Worm (Caenorhabditis elegans) whole organism, early embryonic: ENCODE data around the gene gst-4.

ENCODE experiments used
- B0310.2 ChIP-seq: sonication (generic microtip); optimal IDR thresholded peaks from 2 replicates; lab custom pipeline; 2016; ENCODE audit warnings: mild to moderate bottlenecking, missing genetic modification characterization, missing compliant biosample characterization
- F13C5.2 ChIP-seq: sonication (generic microtip); optimal IDR thresholded peaks from 2 replicates; lab custom pipeline; 2017; ENCODE audit warnings: mild to moderate bottlenecking, missing genetic modification characterization, inconsistent platforms, missing compliant biosample characterization
- aly-1 ChIP-seq: sonication (generic microtip); optimal IDR thresholded peaks from 2 replicates; lab custom pipeline; 2016; ENCODE audit warnings: missing genetic modification characterization, missing compliant biosample characterization
- ama-1 ChIP-seq: fragments of 150-350 bp; optimal IDR thresholded peaks from 2 replicates; lab custom pipeline; 2014
- ceh-13 ChIP-seq: fragments of 200-800 bp; sonication (Bioruptor generic); optimal IDR thresholded peaks from 2 replicates; lab custom pipeline; 2018; ENCODE audit warnings: mild to moderate bottlenecking, missing genetic modification characterization, missing compliant biosample characterization
- ceh-36 ChIP-seq: sonication (generic microtip); optimal IDR thresholded peaks from 2 replicates; lab custom pipeline; 2016; ENCODE audit warnings: missing genetic modification characterization, inconsistent platforms, missing compliant biosample characterization
- ets-7 ChIP-seq: sonication (generic microtip); optimal IDR thresholded peaks from 2 replicates; lab custom pipeline; 2016; ENCODE audit warnings: missing genotype, missing genetic modification characterization, missing compliant biosample characterization
- flt-1 ChIP-seq: fragments of 200-800 bp; sonication (Bioruptor generic); IDR thresholded peaks from 2 replicates; pipeline ENCODE4 v1.3.6; 2022; ENCODE audit warnings: missing genetic modification characterization, missing compliant biosample characterization
- hmbx-1 ChIP-seq: sonication (generic microtip); optimal IDR thresholded peaks from 2 replicates; lab custom pipeline; 2016; ENCODE audit warnings: mild to moderate bottlenecking, missing genetic modification characterization, missing compliant biosample characterization
- hmg-4 ChIP-seq: fragments of 200-800 bp; sonication (Bioruptor generic); optimal IDR thresholded peaks from 2 replicates; lab custom pipeline; 2018; ENCODE audit warnings: mild to moderate bottlenecking, missing genetic modification characterization, missing compliant biosample characterization
- hnd-1 ChIP-seq: sonication (generic microtip); optimal IDR thresholded peaks from 2 replicates; lab custom pipeline; 2016; ENCODE audit warnings: missing genetic modification characterization, missing compliant biosample characterization
- pes-1 ChIP-seq: fragments of 200-800 bp; sonication (Bioruptor generic); IDR thresholded peaks from 2 replicates; pipeline ENCODE4 v1.3.6; 2022; ENCODE audit warnings: missing genetic modification reagents, missing genetic modification characterization, missing compliant biosample characterization
- scrt-1 ChIP-seq: fragments of 200-800 bp; sonication (Bioruptor generic); IDR thresholded peaks from 2 replicates; pipeline ENCODE4 v1.3.6; 2022; ENCODE audit warnings: missing genetic modification characterization, missing compliant biosample characterization
- sea-1 ChIP-seq: fragments of 200-800 bp; sonication (Bioruptor generic); conservative IDR thresholded peaks from 2 replicates; pipeline ENCODE4 v1.3.6; 2022; ENCODE audit warnings: missing genetic modification characterization, missing compliant biosample characterization
- tbx-11 ChIP-seq: fragments of 200-800 bp; sonication (Bioruptor generic); IDR thresholded peaks from 2 replicates; pipeline ENCODE4 v1.3.6; 2022; ENCODE audit warnings: missing genetic modification characterization, missing compliant biosample characterization
- tbx-37 ChIP-seq: fragments of 200-800 bp; sonication (Bioruptor generic); conservative IDR thresholded peaks from 2 replicates; pipeline ENCODE4 v1.3.6; 2022; ENCODE audit warnings: missing genetic modification reagents, missing genetic modification characterization, missing compliant biosample characterization
- tra-4 ChIP-seq: sonication (generic microtip); optimal IDR thresholded peaks from 2 replicates; lab custom pipeline; 2017; ENCODE audit warnings: missing genetic modification characterization, missing compliant biosample characterization

gst-4 gene

DNA sequence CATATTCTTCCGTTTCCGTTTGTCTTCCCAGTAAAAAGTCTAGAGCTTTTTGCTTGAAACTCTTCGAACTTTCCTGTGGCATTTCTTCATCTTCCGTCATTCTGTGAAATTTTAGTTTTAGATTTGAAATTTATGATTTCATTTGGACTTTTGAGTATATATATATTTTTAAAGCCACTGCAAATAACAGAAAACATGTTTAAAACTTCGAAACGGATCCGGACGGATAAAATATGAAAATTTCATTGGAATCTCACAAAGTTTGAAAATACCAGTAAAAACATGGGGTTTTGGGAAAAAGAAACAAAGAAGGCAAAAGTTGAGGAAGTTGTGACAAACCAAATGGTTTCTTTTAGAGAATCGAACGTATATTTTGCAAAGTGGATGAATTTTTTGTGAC, 6.9 kb downstream of the gst-4 start, which contains the start of gene pigs-1:
Gene pigs-1, minus strand, starts transcription at position 101 of the 400 bp plus-strand sequence.
- TF ChIP-seq ama-1 (lab: Kevin White, UChicago): no peak
- TF ChIP-seq tbx-11 (GFP tag; lab: Robert Waterston, UW): no peak
- no peak for TF ChIP-seq hmbx-1 (tag; lab: Kevin White, UChicago)
- no peak for TF ChIP-seq F13C5.2 (tag; lab: Kevin White, UChicago)
- no peak for TF ChIP-seq sea-1 (GFP tag; lab: Robert Waterston, UW)
- TF ChIP-seq hmg-4 (GFP tag; lab: Kevin White, UChicago): no peak
- TF ChIP-seq ets-7 (tag; lab: Kevin White, UChicago): no peak
- no peak for TF ChIP-seq aly-1 (tag; lab: Kevin White, UChicago)
- no peak for TF ChIP-seq tbx-37
- no peak for TF ChIP-seq ceh-36 (tag; lab: Kevin White, UChicago)
- TF ChIP-seq pes-1 (GFP tag; lab: Robert Waterston, UW): no peak
- no peak for TF ChIP-seq B0310.2 (tag; lab: Kevin White, UChicago)
- TF ChIP-seq tra-4: no peak
- no peak for TF ChIP-seq flt-1 (GFP tag; lab: Robert Waterston, UW)
- TF ChIP-seq ceh-13 (GFP tag; lab: Kevin White, UChicago): no peak
- TF ChIP-seq scrt-1: no peak

DNA sequence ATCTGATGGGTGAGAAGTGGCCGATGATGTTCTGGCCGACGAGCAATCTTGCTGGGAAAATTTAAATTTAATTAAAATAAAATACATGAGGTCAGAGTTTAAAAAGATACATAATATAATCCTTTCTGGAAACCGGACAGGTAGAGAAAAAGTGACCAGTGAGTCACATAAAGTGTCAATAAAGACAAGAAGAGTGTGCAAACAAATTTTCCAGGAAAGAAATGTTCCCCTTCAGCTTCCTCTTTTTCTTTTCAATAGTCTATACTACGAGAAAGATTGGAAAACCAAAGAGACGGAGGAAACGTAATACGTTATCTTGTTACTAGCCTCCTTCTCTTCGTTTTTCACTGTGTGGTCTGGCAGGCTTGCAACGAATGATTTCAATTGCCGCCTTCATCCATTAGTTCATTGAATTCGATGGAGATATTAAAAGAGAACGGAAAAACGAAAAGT, 8.6 kb downstream of the gst-4 start, which contains the start of gene tsp-12:
Gene tsp-12, minus strand, starts transcription at position 51 of the 453 bp plus-strand sequence.
- TF ChIP-seq tbx-11 (GFP tag; lab: Robert Waterston, UW) (no peak), hnd-1 (no peak), ceh-13 (GFP tag; lab: Kevin White, UChicago) (no peak), B0310.2 (tag; lab: Kevin White, UChicago) (no peak), scrt-1 (no peak), ets-7 (tag; lab: Kevin White, UChicago) (no peak), tra-4 (no peak), ama-1 (lab: Kevin White, UChicago) (no peak), tbx-37 (no peak), hmg-4 (GFP tag; lab: Kevin White, UChicago) (no peak), F13C5.2 (tag; lab: Kevin White, UChicago) (no peak), ceh-36 (tag; lab: Kevin White, UChicago) (no peak), aly-1 (tag; lab: Kevin White, UChicago) (no peak), flt-1 (GFP tag; lab: Robert Waterston, UW) (no peak), sea-1 (GFP tag; lab: Robert Waterston, UW) (no peak), pes-1 (GFP tag; lab: Robert Waterston, UW) (no peak), hmbx-1 (tag; lab: Kevin White, UChicago) (no peak)

ce11 chrIV:10151439-10151997, 9.5 kb downstream of the gst-4 start, which contains the start of gene copg-1:
TSS of gene copg-1 (plus strand) at chrIV:10151947.
- TF ChIP-seq ceh-13 (GFP tag; lab: Kevin White, UChicago) (no peak), ama-1 (lab: Kevin White, UChicago) (no peak), scrt-1 (no peak), pes-1 (GFP tag; lab: Robert Waterston, UW) (no peak), hmg-4 (GFP tag; lab: Kevin White, UChicago) (no peak), hnd-1 (no peak), flt-1 (GFP tag; lab: Robert Waterston, UW) (no peak), ets-7 (tag; lab: Kevin White, UChicago) (no peak), F13C5.2 (tag; lab: Kevin White, UChicago) (no peak), B0310.2 (tag; lab: Kevin White, UChicago) (no peak), ceh-36 (tag; lab: Kevin White, UChicago) (no peak), hmbx-1 (tag; lab: Kevin White, UChicago) (no peak), tbx-11 (GFP tag; lab: Robert Waterston, UW) (no peak), tbx-37 (no peak), sea-1 (GFP tag; lab: Robert Waterston, UW) (no peak), tra-4 (no peak), aly-1 (tag; lab: Kevin White, UChicago) (no peak)

ce11 chrIV:10153479-10153878, 11.5 kb downstream of the gst-4 start:
- TF ChIP-seq ets-7 (tag; lab: Kevin White, UChicago) (no peak), flt-1 (GFP tag; lab: Robert Waterston, UW) (no peak), tbx-37 (no peak), tbx-11 (GFP tag; lab: Robert Waterston, UW) (no peak), sea-1 (GFP tag; lab: Robert Waterston, UW) (no peak), aly-1 (tag; lab: Kevin White, UChicago) (no peak), B0310.2 (tag; lab: Kevin White, UChicago) (no peak)

DNA sequence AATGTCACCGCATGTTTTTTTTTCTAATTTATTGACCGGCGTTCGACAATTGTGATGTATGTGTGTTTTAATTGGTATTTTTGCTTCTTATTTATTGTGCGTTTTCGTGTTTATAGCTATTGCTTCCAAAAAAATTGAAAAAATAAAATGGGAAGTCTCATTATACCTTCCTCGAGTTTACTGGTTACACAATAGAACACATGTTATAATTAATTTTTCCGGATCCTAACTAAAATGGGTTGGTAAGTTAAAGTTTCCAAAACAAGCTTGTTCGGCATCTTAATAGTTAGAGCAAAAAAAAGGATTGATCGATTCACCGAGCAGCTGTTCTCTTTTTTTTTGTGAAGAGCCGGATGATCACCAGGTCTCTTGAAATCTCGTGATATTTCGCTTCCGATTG, 13.4 kb downstream of the gst-4 start, which contains the start of gene ttr-54:
Gene ttr-54, plus strand, starts transcription at position 301 of the 400 bp plus-strand sequence.
- TF ChIP-seq ets-7 (tag; lab: Kevin White, UChicago) (no peak), hmg-4 (GFP tag; lab: Kevin White, UChicago) (no peak), ceh-36 (tag; lab: Kevin White, UChicago) (no peak), tbx-37 (no peak), ama-1 (lab: Kevin White, UChicago) (no peak), pes-1 (GFP tag; lab: Robert Waterston, UW) (no peak), ceh-13 (GFP tag; lab: Kevin White, UChicago) (no peak), B0310.2 (tag; lab: Kevin White, UChicago) (no peak), aly-1 (tag; lab: Kevin White, UChicago) (no peak), tbx-11 (GFP tag; lab: Robert Waterston, UW) (no peak)

- TF ChIP-seq ceh-13 (GFP tag; lab: Kevin White, UChicago) (no peak), ama-1 (lab: Kevin White, UChicago) (no peak), hmg-4 (GFP tag; lab: Kevin White, UChicago) (no peak), pes-1 (GFP tag; lab: Robert Waterston, UW) (no peak), B0310.2 (tag; lab: Kevin White, UChicago) (no peak), ceh-36 (tag; lab: Kevin White, UChicago) (no peak)
These were observed 15.0 kb downstream of the gst-4 start for ce11 chrIV:10157034-10157433.
